Fruit fly (Drosophila melanogaster): ENCODE data around the gene obst-E.
A peak's percentile ranks its signal among the peaks of the same experiment; 100 is the strongest.

Gene obst-E

dm6 chr2L:5730432-5730831 is 35.5 kb downstream of the obst-E start (continued):
- TF ChIP-seq CG8290 (GFP tag; optimal IDR thresholded peaks at IDR 0.05) (no peak), CG8290 (tag; optimal IDR thresholded peaks at IDR 0.05) (no peak), ato (GFP tag; IDR thresholded peaks at IDR 0.05; ENCODE audit: partially characterized antibody) (no peak), Sin3A (optimal IDR thresholded peaks at IDR 0.05) (no peak), pzg (GFP tag; optimal IDR thresholded peaks at IDR 0.05) (no peak), sens (GFP tag) (peak; percentile 62), CG8089 (GFP tag; optimal IDR thresholded peaks at IDR 0.05) (no peak), CG32532 (GFP tag; IDR thresholded peaks at IDR 0.05) (no peak), oc (tag; optimal IDR thresholded peaks at IDR 0.05) (no peak), CG17802 (tag; optimal IDR thresholded peaks at IDR 0.05) (no peak), BtbVII (GFP tag; optimal IDR thresholded peaks at IDR 0.05) (no peak), Ssrp (tag; optimal IDR thresholded peaks at IDR 0.05) (no peak), CG33213 (GFP tag; optimal IDR thresholded peaks at IDR 0.05) (no peak), eve (GFP tag; optimal IDR thresholded peaks at IDR 0.05) (no peak), CG14441 (GFP tag; IDR thresholded peaks at IDR 0.05) (no peak), fd102C (GFP tag; optimal IDR thresholded peaks at IDR 0.05) (no peak), unc-4 (GFP tag; IDR thresholded peaks at IDR 0.05; ENCODE audit: partially characterized antibody) (no peak), Sox100B (GFP tag; optimal IDR thresholded peaks at IDR 0.05) (peak; percentile 34), CG6254 (GFP tag; optimal IDR thresholded peaks at IDR 0.05) (no peak), CG3726 (GFP tag; IDR thresholded peaks at IDR 0.05) (no peak), jing (GFP tag; optimal IDR thresholded peaks at IDR 0.05) (no peak), lab (GFP tag; optimal IDR thresholded peaks at IDR 0.05) (no peak), Nf-YB (GFP tag; optimal IDR thresholded peaks at IDR 0.05) (no peak), twi (tag; optimal IDR thresholded peaks at IDR 0.05) (no peak), CG2889 (GFP tag; IDR thresholded peaks at IDR 0.05) (no peak), CG6272 (GFP tag; IDR thresholded peaks at IDR 0.05) (no peak), GATAe (GFP tag; conservative IDR thresholded peaks at IDR 0.05) (no peak), yki (optimal IDR thresholded peaks at IDR 0.05) (no peak), usp (GFP tag; optimal IDR thresholded peaks at IDR 0.05) (no peak), CG8281 (tag; optimal IDR thresholded peaks at IDR 0.05) (no peak), CG10209 (GFP tag; optimal IDR thresholded peaks at IDR 0.05) (no peak), inv (GFP tag; IDR thresholded peaks at IDR 0.05; ENCODE audit: partially characterized antibody) (no peak), Side (GFP tag; optimal IDR thresholded peaks at IDR 0.05) (no peak), onecut (GFP tag; IDR thresholded peaks at IDR 0.05) (no peak), Dip2 (GFP tag; IDR thresholded peaks at IDR 0.05) (no peak), Hr51 (GFP tag; optimal IDR thresholded peaks at IDR 0.05) (no peak), CHES-1-like (GFP tag; optimal IDR thresholded peaks at IDR 0.05) (no peak), CG18262 (tag; optimal IDR thresholded peaks at IDR 0.05) (peak; percentile 64), CG3847 (GFP tag; IDR thresholded peaks at IDR 0.05) (no peak), ci (GFP tag; IDR thresholded peaks at IDR 0.05) (no peak), Atf6 (GFP tag; IDR thresholded peaks at IDR 0.05) (no peak), Nf-YC (tag; optimal IDR thresholded peaks at IDR 0.05) (no peak), CG3995 (GFP tag; optimal IDR thresholded peaks at IDR 0.05) (no peak), fd96Cb (tag; optimal IDR thresholded peaks at IDR 0.05) (peak; percentile 13), sqz (GFP tag; optimal IDR thresholded peaks at IDR 0.05) (no peak), CG13287 (GFP tag; IDR thresholded peaks at IDR 0.05; ENCODE audit: partially characterized antibody) (no peak), bab2 (GFP tag; optimal IDR thresholded peaks at IDR 0.05) (no peak), mirr (GFP tag; optimal IDR thresholded peaks at IDR 0.05) (no peak), Myb (GFP tag; optimal IDR thresholded peaks at IDR 0.05) (no peak), CG7839 (tag; optimal IDR thresholded peaks at IDR 0.05) (no peak), CG14710 (tag; optimal IDR thresholded peaks at IDR 0.05) (peak; percentile 21), Sox102F (GFP tag; optimal IDR thresholded peaks at IDR 0.05) (peak; percentile 19), sna (GFP tag; IDR thresholded peaks at IDR 0.05; ENCODE audit: partially characterized antibody) (no peak)

Measured in whole organism, embryonic.